Worm (Caenorhabditis elegans) whole organism, L3 larva: ENCODE results near the gene tbc-18.
"Not testable (repeated sequence)": the region's sequence is repeated elsewhere in the genome, so short reads cannot be mapped to it uniquely, and the experiment has no call there.

Source experiments
- R02D3.7 ChIP-seq: fragments of 150-350 bp; optimal IDR thresholded peaks from 2 replicates; lab custom pipeline; 2014; ENCODE audit warnings: missing biosample characterization, missing genetic modification characterization
- ZK546.5 ChIP-seq: sonication (generic microtip); optimal IDR thresholded peaks from 2 replicates; lab custom pipeline; 2017; ENCODE audit warnings: missing biosample characterization, missing genetic modification characterization
- ama-1 ChIP-seq: fragments of 150-350 bp; optimal IDR thresholded peaks from 2 replicates; lab custom pipeline; 2018
- ceh-16 ChIP-seq: sonication (generic microtip); optimal IDR thresholded peaks from 2 replicates; lab custom pipeline; 2017; ENCODE audit warnings: missing biosample characterization, missing genetic modification characterization
- ceh-28 ChIP-seq: fragments of 150-350 bp; optimal IDR thresholded peaks from 2 replicates; lab custom pipeline; 2014; ENCODE audit warnings: missing biosample characterization, missing genetic modification reagents, missing genetic modification characterization
- ceh-9 ChIP-seq: sonication (generic microtip); optimal IDR thresholded peaks from 2 replicates; lab custom pipeline; 2018; ENCODE audit warnings: missing biosample characterization, missing genetic modification characterization
- daf-12 ChIP-seq: fragments of 150-350 bp; optimal IDR thresholded peaks from 2 replicates; lab custom pipeline; 2014; ENCODE audit warnings: missing biosample characterization, missing genetic modification reagents, missing genetic modification characterization
- egl-27 ChIP-seq: sonication (generic microtip); optimal IDR thresholded peaks from 4 replicates; lab custom pipeline; 2017; ENCODE audit warnings: missing biosample characterization, missing genetic modification reagents, missing genetic modification characterization
- egl-5 ChIP-seq: fragments of 150-350 bp; optimal IDR thresholded peaks from 2 replicates; lab custom pipeline; 2017; ENCODE audit warnings: missing biosample characterization, missing genetic modification reagents, missing genetic modification characterization, inconsistent platforms
- elt-1 ChIP-seq: fragments of 150-350 bp; optimal IDR thresholded peaks from 2 replicates; lab custom pipeline; 2014; ENCODE audit warnings: missing biosample characterization, missing genetic modification characterization
- elt-3 ChIP-seq, 3 experiments: fragments of 150-350 bp in 1 of 3; sonication (generic microtip) in 2 of 3; optimal IDR thresholded peaks; 2 replicates in 2 of 3; 4 replicates in 1 of 3; lab custom pipeline; 2014 to 2017; ENCODE audit warnings: missing biosample characterization in 3 of 3, missing genetic modification characterization in 3 of 3
- eor-1 ChIP-seq, 2 experiments: fragments of 150-350 bp; optimal IDR thresholded peaks; 2 replicates each; lab custom pipeline; 2014 to 2018; ENCODE audit warnings: missing biosample characterization in 2 of 2, missing genetic modification characterization in 2 of 2
- fkh-10 ChIP-seq: sonication (generic microtip); optimal IDR thresholded peaks from 2 replicates; lab custom pipeline; 2017; ENCODE audit warnings: missing biosample characterization, missing genetic modification reagents, missing genetic modification characterization
- fkh-2 ChIP-seq: fragments of 150-350 bp; optimal IDR thresholded peaks from 2 replicates; lab custom pipeline; 2014; ENCODE audit warnings: missing biosample characterization, missing genetic modification reagents, missing genetic modification characterization
- hmg-11 ChIP-seq: sonication (generic microtip); optimal IDR thresholded peaks from 2 replicates; lab custom pipeline; 2016; ENCODE audit warnings: missing genetic modification characterization, missing compliant biosample characterization
- jun-1 ChIP-seq: fragments of 150-350 bp; optimal IDR thresholded peaks from 2 replicates; lab custom pipeline; 2014; ENCODE audit warnings: missing biosample characterization, missing genetic modification reagents, missing genetic modification characterization
- lsy-12 ChIP-seq: sonication (generic microtip); optimal IDR thresholded peaks from 2 replicates; lab custom pipeline; 2016; ENCODE audit warnings: mild to moderate bottlenecking, missing genetic modification characterization, missing compliant biosample characterization
- mdl-1 ChIP-seq: fragments of 150-350 bp; optimal IDR thresholded peaks from 2 replicates; lab custom pipeline; 2014; ENCODE audit warnings: missing biosample characterization, missing genetic modification characterization
- mml-1 ChIP-seq: fragments of 150-350 bp; sonication (generic microtip); optimal IDR thresholded peaks from 3 replicates; lab custom pipeline; 2014; ENCODE audit warnings: missing biosample characterization, missing genetic modification characterization
- nhr-11 ChIP-seq: fragments of 150-350 bp; optimal IDR thresholded peaks from 2 replicates; lab custom pipeline; 2014; ENCODE audit warnings: missing biosample characterization, missing genetic modification characterization
- nhr-23 ChIP-seq: fragments of 150-350 bp; optimal IDR thresholded peaks from 2 replicates; lab custom pipeline; 2014; ENCODE audit warnings: missing biosample characterization, missing genetic modification reagents, missing genetic modification characterization
- nhr-237 ChIP-seq: fragments of 150-350 bp; optimal IDR thresholded peaks from 2 replicates; lab custom pipeline; 2014; ENCODE audit warnings: missing biosample characterization, missing genetic modification characterization
- nhr-25 ChIP-seq: sonication (generic microtip); optimal IDR thresholded peaks from 2 replicates; lab custom pipeline; 2017; ENCODE audit warnings: missing biosample characterization, missing genetic modification characterization
- nhr-43 ChIP-seq: sonication (generic microtip); optimal IDR thresholded peaks from 2 replicates; lab custom pipeline; 2016; ENCODE audit warnings: mild to moderate bottlenecking, missing genetic modification characterization, missing compliant biosample characterization; ENCODE audit not compliant: poor library complexity, severe bottlenecking
- nhr-67 ChIP-seq: fragments of 150-350 bp; optimal IDR thresholded peaks from 2 replicates; lab custom pipeline; 2014; ENCODE audit warnings: missing biosample characterization, missing genetic modification characterization
- nhr-77 ChIP-seq: fragments of 150-350 bp; optimal IDR thresholded peaks from 2 replicates; lab custom pipeline; 2014; ENCODE audit warnings: missing biosample characterization, missing genetic modification characterization
- pqm-1 ChIP-seq: fragments of 150-350 bp; optimal IDR thresholded peaks from 2 replicates; lab custom pipeline; 2017; ENCODE audit warnings: missing biosample characterization, missing genetic modification characterization, inconsistent platforms
- sea-2 ChIP-seq: fragments of 150-350 bp; sonication (generic microtip); optimal IDR thresholded peaks from 4 replicates; lab custom pipeline; 2014; ENCODE audit warnings: missing biosample characterization, missing genetic modification reagents, missing genetic modification characterization
- skn-1 ChIP-seq: fragments of 150-350 bp; optimal IDR thresholded peaks from 2 replicates; lab custom pipeline; 2014; ENCODE audit warnings: missing biosample characterization, missing genetic modification characterization
- tbx-2 ChIP-seq: sonication (generic microtip); optimal IDR thresholded peaks from 2 replicates; lab custom pipeline; 2016; ENCODE audit warnings: mild to moderate bottlenecking, missing genetic modification characterization, missing compliant biosample characterization
- unc-39 ChIP-seq: sonication (generic microtip); optimal IDR thresholded peaks from 4 replicates; lab custom pipeline; 2017; ENCODE audit warnings: missing biosample characterization, missing genetic modification characterization
- unc-62 ChIP-seq: fragments of 150-350 bp; sonication (generic microtip); optimal IDR thresholded peaks from 4 replicates; lab custom pipeline; 2014; ENCODE audit warnings: missing biosample characterization, missing genetic modification reagents, missing genetic modification characterization
- ztf-11 ChIP-seq: fragments of 150-350 bp; optimal IDR thresholded peaks from 2 replicates; lab custom pipeline; 2014; ENCODE audit warnings: missing biosample characterization, missing genetic modification characterization

The tbc-18 gene

ce11 chrX:8404308-8405085 is 26.1 kb downstream of the tbc-18 start (continued):
- TF ChIP-seq elt-1 (tag; lab: Kevin White, UChicago) (peak; percentile 10), unc-39 (tag; lab: Kevin White, UChicago) (no peak), skn-1 (tag; lab: Kevin White, UChicago) (peak; percentile 94), nhr-67 (tag; lab: Kevin White, UChicago) (no peak), tbx-2 (tag; lab: Kevin White, UChicago) (peak; percentile 91), nhr-77 (tag; lab: Kevin White, UChicago) (peak; percentile 79), daf-12 (tag; lab: Kevin White, UChicago) (no peak), egl-5 (tag; lab: Kevin White, UChicago) (peak; percentile 94), fkh-2 (no peak), unc-62 (peak; percentile 48), ZK546.5 (tag; lab: Kevin White, UChicago) (no peak), R02D3.7 (tag; lab: Kevin White, UChicago) (peak; percentile 60), eor-1 (tag; optimal IDR thresholded peaks at IDR 0.05; lab: Kevin White, UChicago) (no peak), ceh-16 (no peak), elt-3 (tag; optimal IDR thresholded peaks at IDR 0.05; lab: Kevin White, UChicago) (peak in 1 of 3 experiments; percentile 86), mml-1 (tag; lab: Kevin White, UChicago) (no peak), ceh-28 (tag; lab: Kevin White, UChicago) (peak; percentile 71), jun-1 (tag; lab: Kevin White, UChicago) (peak; percentile 83), egl-27 (tag; lab: Kevin White, UChicago) (peak; percentile 61), nhr-11 (tag; lab: Kevin White, UChicago) (peak; percentile 46)

DNA sequence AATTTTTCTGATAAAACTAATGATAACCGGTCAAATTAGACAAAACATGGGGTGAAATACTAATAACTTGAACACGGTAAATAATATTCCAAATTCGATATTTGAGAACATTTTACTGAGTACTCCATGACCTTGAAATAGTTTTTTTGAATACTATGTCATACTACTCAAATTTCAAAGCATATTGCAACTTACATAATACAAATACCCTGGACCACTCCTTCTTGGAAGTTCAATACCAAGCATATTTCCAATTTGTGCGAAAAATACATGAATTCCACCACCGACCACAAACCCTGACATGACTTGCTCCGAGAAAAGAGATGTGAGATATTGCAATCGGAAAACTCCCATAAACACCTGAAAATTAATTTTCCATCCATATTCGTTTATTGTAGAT is 28.5 kb downstream of the tbc-18 start:
- TF ChIP-seq nhr-25 (tag; lab: Kevin White, UChicago), result no peak
- TF ChIP-seq nhr-237 (tag; lab: Kevin White, UChicago), result no peak
- TF ChIP-seq lsy-12 (tag; lab: Kevin White, UChicago), result no peak
- TF ChIP-seq tbx-2 (tag; lab: Kevin White, UChicago), result no peak
- no peak for TF ChIP-seq nhr-77 (tag; lab: Kevin White, UChicago)
- no peak for TF ChIP-seq egl-27 (tag; lab: Kevin White, UChicago)
- TF ChIP-seq mdl-1 (tag; lab: Kevin White, UChicago), result no peak
- TF ChIP-seq nhr-11 (tag; lab: Kevin White, UChicago), result no peak
- no peak for TF ChIP-seq R02D3.7 (tag; lab: Kevin White, UChicago)
- TF ChIP-seq ceh-16, result no peak
- TF ChIP-seq ceh-9 (tag; lab: Kevin White, UChicago), result no peak
- no peak for TF ChIP-seq fkh-10 (GFP tag; lab: Kevin White, UChicago)
- no peak for TF ChIP-seq hmg-11 (tag; lab: Kevin White, UChicago)
- no peak for TF ChIP-seq eor-1 (tag; optimal IDR thresholded peaks at IDR 0.05; lab: Kevin White, UChicago)
- TF ChIP-seq daf-12 (tag; lab: Kevin White, UChicago), result no peak
- TF ChIP-seq fkh-2, result no peak
- no peak for TF ChIP-seq sea-2
- no peak for TF ChIP-seq jun-1 (tag; lab: Kevin White, UChicago)

DNA sequence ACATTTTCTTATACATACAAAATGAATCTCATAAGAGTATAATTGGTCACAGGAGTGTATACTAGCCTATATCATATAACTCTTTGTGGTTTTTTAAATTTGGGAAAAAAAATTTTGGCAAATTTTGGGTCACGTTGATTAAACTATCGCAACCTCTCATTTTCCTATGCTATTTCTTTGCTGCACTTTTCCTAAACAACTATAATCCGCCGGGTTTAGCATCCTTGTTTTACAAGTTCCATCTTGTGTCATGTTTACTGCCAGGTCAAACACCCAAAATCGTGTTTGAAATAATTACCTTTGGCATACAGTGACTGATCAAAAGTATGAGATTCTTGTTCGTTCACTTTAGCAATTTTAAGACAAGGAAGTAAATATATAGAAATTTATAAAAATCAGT is 29.9 kb downstream of the tbc-18 start, which contains the start of gene sulp-3:
Gene sulp-3, minus strand, starts transcription at position 101 of the 400 bp plus-strand sequence.
- no peak for TF ChIP-seq pqm-1 (tag; lab: Kevin White, UChicago)
- no peak for TF ChIP-seq nhr-23 (tag; lab: Kevin White, UChicago)
- TF ChIP-seq jun-1 (tag; lab: Kevin White, UChicago), result no peak
- no peak for TF ChIP-seq ama-1 (lab: Kevin White, UChicago)
- TF ChIP-seq nhr-43 (tag; lab: Kevin White, UChicago), result no peak
- no peak for TF ChIP-seq lsy-12 (tag; lab: Kevin White, UChicago)
- no peak for TF ChIP-seq skn-1 (tag; lab: Kevin White, UChicago)
- no peak for TF ChIP-seq nhr-237 (tag; lab: Kevin White, UChicago)
- no peak for TF ChIP-seq ztf-11 (tag; lab: Kevin White, UChicago)

- not testable (repeated sequence) for TF ChIP-seq ztf-11 (tag; lab: Kevin White, UChicago); sea-2; ceh-9 (tag; lab: Kevin White, UChicago)
Observed at ce11 chrX:8410754-8411153, 32.4 kb downstream of the tbc-18 start, which contains the start of gene F08F1.9. F08F1.9 (minus strand) TSS chrX:8410854.
